Worm (Caenorhabditis elegans): ENCODE measurements around the gene Y17G9B.2.

The Y17G9B.2 gene

DNA sequence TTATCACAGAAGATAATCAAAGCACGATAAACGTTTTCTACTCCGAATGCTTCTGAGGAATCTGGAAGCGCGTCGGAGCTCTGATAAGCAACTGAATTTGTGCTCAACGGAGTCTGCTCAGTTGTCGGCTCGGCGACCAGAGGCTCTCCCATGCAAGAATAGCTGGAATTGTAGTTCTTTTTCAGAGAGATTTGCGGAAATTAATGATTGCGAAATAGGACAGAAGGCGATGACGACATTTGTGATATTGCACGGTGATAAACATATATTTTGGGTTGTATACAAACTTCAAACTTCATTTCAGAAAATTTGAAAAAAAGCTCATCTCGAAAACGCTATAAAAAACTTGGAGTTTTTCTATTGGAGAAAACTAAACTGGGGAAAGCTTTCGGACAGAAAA lies 45.9 kb downstream of the Y17G9B.2 start, which contains the start of gene H06H21.37:
Gene H06H21.37 (minus strand): TSS at position 162 of the 400 bp plus-strand sequence.
- no peak for TF ChIP-seq unc-39 (tag; optimal IDR thresholded peaks at IDR 0.05)
- TF ChIP-seq Y48G9A.11 (GFP tag; IDR thresholded peaks at IDR 0.05), result no peak
- no peak for TF ChIP-seq aha-1 (tag)
- TF ChIP-seq spr-3 (GFP tag; optimal IDR thresholded peaks at IDR 0.05), result no peak
- TF ChIP-seq daf-19 (GFP tag; conservative IDR thresholded peaks at IDR 0.05), result no peak
- no peak for TF ChIP-seq hlh-30 (tag; optimal IDR thresholded peaks at IDR 0.05; ENCODE audit: insufficient read depth)
- TF ChIP-seq hmg-1.1 (GFP tag; IDR thresholded peaks at IDR 0.05), result no peak
- TF ChIP-seq saeg-2 (GFP tag; IDR thresholded peaks at IDR 0.05), result no peak
- TF ChIP-seq nhr-111 (GFP tag; optimal IDR thresholded peaks at IDR 0.05), result no peak
- TF ChIP-seq lim-7 (GFP tag; IDR thresholded peaks at IDR 0.05), result no peak

DNA sequence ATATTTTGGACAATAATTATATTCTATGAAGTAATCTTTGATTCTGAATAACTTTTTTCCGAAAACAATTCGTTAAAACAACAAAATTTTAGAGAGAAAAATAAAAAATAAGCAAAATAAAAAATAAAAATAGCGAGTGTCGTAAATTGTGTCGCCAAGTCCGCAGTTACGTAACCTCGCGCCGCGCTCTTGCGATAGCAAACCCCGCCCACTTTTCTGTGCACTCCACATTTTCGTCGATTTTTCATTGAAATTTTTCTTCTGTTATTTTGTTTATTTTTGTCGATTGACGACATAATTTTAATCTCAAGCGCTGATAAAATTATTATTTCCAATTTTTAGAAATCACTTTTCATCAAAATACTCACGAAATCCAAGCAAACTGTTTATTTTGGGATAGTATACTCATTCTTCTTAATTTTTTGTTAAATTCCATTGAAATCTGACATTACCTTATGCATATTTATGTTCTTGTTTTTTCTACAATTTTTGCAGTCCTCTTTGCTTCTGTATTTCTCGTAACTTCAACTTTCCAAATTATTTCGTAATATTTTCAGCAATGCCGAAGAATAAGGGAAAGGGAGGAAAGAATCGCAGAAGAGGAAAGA lies 46.5 kb downstream of the Y17G9B.2 start, which contains the start of gene eif-1.A:
Gene eif-1.A (plus strand): TSS at position 558 of the 608 bp plus-strand sequence.
- TF ChIP-seq ceh-82 (tag; optimal IDR thresholded peaks at IDR 0.05) (no peak), mes-2 (tag; optimal IDR thresholded peaks at IDR 0.05; ENCODE audit: poor library complexity, severe bottlenecking) (peak; percentile 87), nhr-111 (GFP tag; optimal IDR thresholded peaks at IDR 0.05) (no peak), ztf-11 (tag; optimal IDR thresholded peaks at IDR 0.05) (no peak), zfp-2 (tag; optimal IDR thresholded peaks at IDR 0.05) (no peak), skn-1 (tag; optimal IDR thresholded peaks at IDR 0.05) (no peak), Y5F2A.4 (GFP tag; optimal IDR thresholded peaks at IDR 0.05) (no peak), ZK337.2 (GFP tag; IDR thresholded peaks at IDR 0.05) (no peak), nhr-10 (tag; optimal IDR thresholded peaks at IDR 0.05) (no peak), Y75B8A.6 (GFP tag; IDR thresholded peaks at IDR 0.05) (no peak), nhr-48 (tag; optimal IDR thresholded peaks at IDR 0.05) (no peak), spr-1 (tag; optimal IDR thresholded peaks at IDR 0.05) (no peak), lim-7 (GFP tag; IDR thresholded peaks at IDR 0.05) (no peak), T20F7.1 (GFP tag; optimal IDR thresholded peaks at IDR 0.05) (no peak), vab-7 (GFP tag; IDR thresholded peaks at IDR 0.05) (no peak), nhr-77 (tag; optimal IDR thresholded peaks at IDR 0.05) (peak; percentile 30), Y105C5A.15 (GFP tag; IDR thresholded peaks at IDR 0.05) (no peak), pqm-1 (tag; optimal IDR thresholded peaks at IDR 0.05) (no peak), F49E8.2 (tag; optimal IDR thresholded peaks at IDR 0.05; ENCODE audit: borderline replicate concordance) (no peak), T26A8.4 (GFP tag; IDR thresholded peaks at IDR 0.05) (no peak), attf-4 (tag; optimal IDR thresholded peaks at IDR 0.05) (no peak), hif-1 (tag; optimal IDR thresholded peaks at IDR 0.05) (no peak), nhr-76 (tag; optimal IDR thresholded peaks at IDR 0.05) (no peak), ceh-20 (GFP tag; IDR thresholded peaks at IDR 0.05) (no peak), zfp-3 (GFP tag; conservative IDR thresholded peaks at IDR 0.05) (no peak), spr-3 (GFP tag; optimal IDR thresholded peaks at IDR 0.05) (no peak), dmd-9 (GFP tag; IDR thresholded peaks at IDR 0.05) (no peak), nhr-6 (tag; optimal IDR thresholded peaks at IDR 0.05) (peak; percentile 45), ceh-62 (tag; optimal IDR thresholded peaks at IDR 0.05) (no peak), nhr-42 (GFP tag; IDR thresholded peaks at IDR 0.05) (no peak), lin-39 (tag; optimal IDR thresholded peaks at IDR 0.05) (no peak), lin-29 (GFP tag; IDR thresholded peaks at IDR 0.05) (no peak), tra-1 (GFP tag; IDR thresholded peaks at IDR 0.05) (no peak), lin-13 (GFP tag; optimal IDR thresholded peaks at IDR 0.05) (no peak), dmd-6 (GFP tag; IDR thresholded peaks at IDR 0.05) (no peak), lin-38 (GFP tag; IDR thresholded peaks at IDR 0.05) (peak; percentile 66), hlh-11 (tag; optimal IDR thresholded peaks at IDR 0.05) (peak; percentile 29), dve-1 (tag; optimal IDR thresholded peaks at IDR 0.05; ENCODE audit: insufficient read depth) (peak; percentile 37), lin-1 (GFP tag; IDR thresholded peaks at IDR 0.05) (no peak), ces-1 (GFP tag; optimal IDR thresholded peaks at IDR 0.05) (no peak), cey-2 (tag; optimal IDR thresholded peaks at IDR 0.05; ENCODE audit: borderline replicate concordance, insufficient read depth) (no peak), nhr-25 (tag; optimal IDR thresholded peaks at IDR 0.05; ENCODE audit: borderline replicate concordance, insufficient read depth) (no peak)

Data from whole organism, L4 larva.